Fruit fly (Drosophila melanogaster) whole organism, embryonic: ENCODE results near the gene Utx.

ENCODE experiments used
- B-H1 ChIP-seq: fragments of 200-800 bp; sonication (Bioruptor generic); IDR thresholded peaks from 3 replicates; pipeline ENCODE4 v1.3.6; 2022; ENCODE audit warnings: missing biosample characterization, missing genetic modification characterization
- Bdp1 ChIP-seq: fragments of 200-800 bp; sonication (Bioruptor generic); optimal IDR thresholded peaks from 3 replicates; lab custom pipeline; 2016; ENCODE audit warnings: missing biosample characterization, missing genetic modification characterization
- Bgb ChIP-seq: fragments of 200-800 bp; sonication (Bioruptor generic); IDR thresholded peaks from 2 replicates; pipeline ENCODE4 v1.3.6; 2022; ENCODE audit warnings: missing biosample characterization, missing genetic modification characterization; ENCODE audit not compliant: partially characterized antibody
- BtbVII ChIP-seq: fragments of 200-800 bp; sonication (Bioruptor generic); optimal IDR thresholded peaks from 3 replicates; lab custom pipeline; 2017; ENCODE audit warnings: missing biosample characterization, mild to moderate bottlenecking, missing genetic modification characterization
- CG10209 ChIP-seq: fragments of 200-800 bp; sonication (Bioruptor generic); optimal IDR thresholded peaks from 3 replicates; lab custom pipeline; 2017; ENCODE audit warnings: missing biosample characterization, mild to moderate bottlenecking, missing genetic modification characterization, missing genetic modification reagents
- CG11504 ChIP-seq: fragments of 200-800 bp; sonication (Bioruptor generic); optimal IDR thresholded peaks from 3 replicates; lab custom pipeline; 2019; ENCODE audit warnings: missing biosample characterization, mild to moderate bottlenecking, missing genetic modification characterization, moderate library complexity
- CG13775 ChIP-seq: fragments of 200-800 bp; sonication (Bioruptor generic); optimal IDR thresholded peaks from 3 replicates; lab custom pipeline; 2017; ENCODE audit warnings: missing biosample characterization, mild to moderate bottlenecking, missing genetic modification characterization
- CG14667 ChIP-seq: fragments of 200-800 bp; sonication (Bioruptor generic); IDR thresholded peaks from 2 replicates; pipeline ENCODE4 v1.3.6; 2022; ENCODE audit warnings: missing biosample characterization, missing genetic modification characterization
- CG15269 ChIP-seq: fragments of 200-800 bp; sonication (Bioruptor generic); optimal IDR thresholded peaks from 2 replicates; lab custom pipeline; 2018; ENCODE audit warnings: missing biosample characterization, mild to moderate bottlenecking, missing genetic modification characterization, moderate library complexity
- CG1647 ChIP-seq: fragments of 200-800 bp; sonication (Bioruptor generic); optimal IDR thresholded peaks from 3 replicates; lab custom pipeline; 2016; ENCODE audit warnings: missing biosample characterization, missing genetic modification characterization
- CG17802 ChIP-seq: fragments of 200-800 bp; sonication (Bioruptor generic); optimal IDR thresholded peaks from 2 replicates; lab custom pipeline; 2018; ENCODE audit warnings: missing biosample characterization, mild to moderate bottlenecking, missing genetic modification characterization, moderate library complexity
- CG2129 ChIP-seq: fragments of 200-800 bp; sonication (Bioruptor generic); IDR thresholded peaks from 2 replicates; pipeline ENCODE4 v1.3.6; 2022; ENCODE audit warnings: missing biosample characterization, missing genetic modification characterization; ENCODE audit not compliant: partially characterized antibody
- CG32772 ChIP-seq: fragments of 200-800 bp; sonication (Bioruptor generic); IDR thresholded peaks from 2 replicates; pipeline ENCODE4 v1.3.6; 2022; ENCODE audit warnings: missing biosample characterization, missing genetic modification characterization
- CG34224 ChIP-seq: fragments of 200-800 bp; sonication (Bioruptor generic); IDR thresholded peaks from 3 replicates; pipeline ENCODE4 v1.3.6; 2022; ENCODE audit warnings: missing biosample characterization, missing genetic modification characterization; ENCODE audit not compliant: partially characterized antibody
- CG34422 ChIP-seq: fragments of 200-800 bp; sonication (Bioruptor generic); IDR thresholded peaks from 3 replicates; pipeline ENCODE4 v1.3.6; 2022; ENCODE audit warnings: missing biosample characterization, missing genetic modification characterization
- CG4730 ChIP-seq: fragments of 200-800 bp; sonication (Bioruptor generic); IDR thresholded peaks from 2 replicates; pipeline ENCODE4 v1.3.6; 2022; ENCODE audit warnings: missing biosample characterization, missing genetic modification characterization
- CG4820 ChIP-seq: fragments of 200-800 bp; sonication (Bioruptor generic); optimal IDR thresholded peaks from 3 replicates; lab custom pipeline; 2016; ENCODE audit warnings: missing biosample characterization, missing genetic modification characterization
- CG7357 ChIP-seq: fragments of 200-800 bp; sonication (Bioruptor generic); IDR thresholded peaks from 3 replicates; pipeline ENCODE4 v1.3.6; 2022; ENCODE audit warnings: missing biosample characterization, missing genetic modification characterization
- CG8924 ChIP-seq: fragments of 200-800 bp; optimal IDR thresholded peaks from 3 replicates; lab custom pipeline; 2019; ENCODE audit warnings: missing biosample characterization, mild to moderate bottlenecking, missing genetic modification characterization, moderate library complexity
- H15 ChIP-seq: fragments of 200-800 bp; sonication (Bioruptor generic); IDR thresholded peaks from 3 replicates; pipeline ENCODE4 v1.3.6; 2022; ENCODE audit warnings: missing biosample characterization, missing genetic modification characterization
- HLH4C ChIP-seq: fragments of 200-800 bp; sonication (Bioruptor generic); IDR thresholded peaks from 3 replicates; pipeline ENCODE4 v1.3.6; 2022; ENCODE audit warnings: missing biosample characterization, missing genetic modification characterization; ENCODE audit not compliant: partially characterized antibody
- HLHmδ ChIP-seq: fragments of 200-800 bp; sonication (Bioruptor generic); optimal IDR thresholded peaks from 2 replicates; lab custom pipeline; 2018; ENCODE audit warnings: missing biosample characterization, mild to moderate bottlenecking, missing genetic modification characterization, moderate library complexity
- HmgD ChIP-seq: fragments of 200-800 bp; sonication (Bioruptor generic); optimal IDR thresholded peaks from 3 replicates; lab custom pipeline; 2016; ENCODE audit warnings: missing biosample characterization, missing genetic modification characterization
- MTF-1 ChIP-seq: fragments of 200-800 bp; sonication (Bioruptor generic); optimal IDR thresholded peaks from 2 replicates; lab custom pipeline; 2018; ENCODE audit warnings: missing biosample characterization, mild to moderate bottlenecking, missing genetic modification characterization, borderline replicate concordance
- Max ChIP-seq: fragments of 200-800 bp; sonication (Bioruptor generic); optimal IDR thresholded peaks from 2 replicates; lab custom pipeline; 2016; ENCODE audit warnings: missing biosample characterization, mild to moderate bottlenecking, missing genetic modification characterization
- Meics ChIP-seq: fragments of 200-800 bp; sonication (Bioruptor generic); optimal IDR thresholded peaks from 2 replicates; lab custom pipeline; 2017; ENCODE audit warnings: missing biosample characterization, mild to moderate bottlenecking, missing genetic modification characterization
- Pdp1 ChIP-seq, 2 experiments: fragments of 200-800 bp; sonication (Bioruptor generic); optimal IDR thresholded peaks; 3 replicates each; lab custom pipeline; 2016; ENCODE audit warnings: missing biosample characterization in 2 of 2, missing genetic modification characterization in 2 of 2, mild to moderate bottlenecking in 1 of 2, moderate library complexity in 1 of 2
- Ravus ChIP-seq: fragments of 200-800 bp; sonication (Bioruptor generic); IDR thresholded peaks from 2 replicates; pipeline ENCODE4 v1.3.6; 2022; ENCODE audit warnings: missing biosample characterization, missing genetic modification characterization
- Sox100B ChIP-seq: fragments of 200-800 bp; sonication (Bioruptor generic); optimal IDR thresholded peaks from 3 replicates; lab custom pipeline; 2018; ENCODE audit warnings: missing biosample characterization, mild to moderate bottlenecking, missing genetic modification characterization
- TFAM ChIP-seq: fragments of 200-800 bp; sonication (Bioruptor generic); optimal IDR thresholded peaks from 2 replicates; lab custom pipeline; 2017; ENCODE audit warnings: missing biosample characterization, missing genetic modification characterization, inconsistent platforms
- ap ChIP-seq: fragments of 200-800 bp; sonication (Bioruptor generic); IDR thresholded peaks from 2 replicates; pipeline ENCODE4 v1.3.6; 2022; ENCODE audit warnings: missing biosample characterization, missing genetic modification characterization
- cad ChIP-seq: fragments of >200 bp; optimal IDR thresholded peaks from 2 replicates; lab custom pipeline; 2017; ENCODE audit warnings: missing biosample characterization, missing genetic modification characterization
- cwo ChIP-seq: fragments of 200-800 bp; sonication (Bioruptor generic); optimal IDR thresholded peaks from 3 replicates; lab custom pipeline; 2017; ENCODE audit warnings: missing biosample characterization, missing genetic modification characterization, mild to moderate bottlenecking, moderate library complexity, missing genetic modification reagents
- danr ChIP-seq: fragments of 200-800 bp; sonication (Bioruptor generic); IDR thresholded peaks from 2 replicates; pipeline ENCODE4 v1.3.6; 2022; ENCODE audit warnings: missing biosample characterization, missing genetic modification characterization
- fu2 ChIP-seq: fragments of 200-800 bp; sonication (Bioruptor generic); optimal IDR thresholded peaks from 2 replicates; lab custom pipeline; 2016; ENCODE audit warnings: missing biosample characterization, missing genetic modification characterization
- gcm ChIP-seq: fragments of 200-800 bp; sonication (Bioruptor generic); optimal IDR thresholded peaks from 2 replicates; lab custom pipeline; 2019; ENCODE audit warnings: missing biosample characterization, mild to moderate bottlenecking, missing genetic modification characterization, moderate library complexity
- grau ChIP-seq: fragments of 200-800 bp; optimal IDR thresholded peaks from 3 replicates; lab custom pipeline; 2019; ENCODE audit warnings: missing biosample characterization, mild to moderate bottlenecking, missing genetic modification characterization, moderate library complexity
- h ChIP-seq: fragments of >200 bp; optimal IDR thresholded peaks from 2 replicates; lab custom pipeline; 2017
- kay ChIP-seq: fragments of 200-800 bp; sonication (Bioruptor generic); optimal IDR thresholded peaks from 2 replicates; lab custom pipeline; 2016; ENCODE audit warnings: missing biosample characterization, missing genetic modification characterization
- luna ChIP-seq: fragments of 200-800 bp; sonication (Bioruptor generic); optimal IDR thresholded peaks from 2 replicates; lab custom pipeline; 2016; ENCODE audit warnings: missing biosample characterization, missing genetic modification characterization
- mld ChIP-seq: fragments of 200-800 bp; sonication (Bioruptor generic); IDR thresholded peaks from 3 replicates; pipeline ENCODE4 v1.3.6; 2022; ENCODE audit warnings: missing biosample characterization, missing genetic modification characterization; ENCODE audit not compliant: partially characterized antibody
- onecut ChIP-seq: fragments of 200-800 bp; sonication (Bioruptor generic); IDR thresholded peaks from 2 replicates; pipeline ENCODE4 v1.3.6; 2022; ENCODE audit warnings: missing biosample characterization, missing genetic modification characterization
- pb ChIP-seq: fragments of 200-800 bp; sonication (Bioruptor generic); optimal IDR thresholded peaks from 3 replicates; lab custom pipeline; 2016; ENCODE audit warnings: missing biosample characterization, missing genetic modification characterization
- pfk ChIP-seq: fragments of 200-800 bp; sonication (Bioruptor generic); optimal IDR thresholded peaks from 2 replicates; lab custom pipeline; 2018; ENCODE audit warnings: missing biosample characterization, mild to moderate bottlenecking, missing genetic modification characterization, moderate library complexity
- sc ChIP-seq, 3 experiments: fragments of >200 bp in 2 of 3; fragments of 200-800 bp in 1 of 3; sonication (Bioruptor generic) in 1 of 3; optimal IDR thresholded peaks; 2 replicates in 2 of 3; 3 replicates in 1 of 3; lab custom pipeline; 2017; ENCODE audit warnings: mild to moderate bottlenecking in 1 of 3, missing biosample characterization in 1 of 3, missing genetic modification characterization in 1 of 3, missing genetic modification reagents in 1 of 3
- scrt ChIP-seq: fragments of 200-800 bp; sonication (Bioruptor generic); optimal IDR thresholded peaks from 2 replicates; lab custom pipeline; 2018; ENCODE audit warnings: missing biosample characterization, mild to moderate bottlenecking, missing genetic modification characterization, moderate library complexity
- slou ChIP-seq: fragments of 200-800 bp; sonication (Bioruptor generic); optimal IDR thresholded peaks from 3 replicates; lab custom pipeline; 2016; ENCODE audit warnings: missing biosample characterization, missing genetic modification characterization
- tna ChIP-seq: fragments of 200-800 bp; sonication (Bioruptor generic); IDR thresholded peaks from 2 replicates; pipeline ENCODE4 v1.3.6; 2022; ENCODE audit warnings: missing biosample characterization, missing genetic modification characterization; ENCODE audit not compliant: partially characterized antibody
- unpg ChIP-seq: fragments of 200-800 bp; sonication (Bioruptor generic); optimal IDR thresholded peaks from 3 replicates; lab custom pipeline; 2018; ENCODE audit warnings: missing biosample characterization, mild to moderate bottlenecking, missing genetic modification characterization, moderate library complexity
- zen2 ChIP-seq: fragments of 200-800 bp; sonication (Bioruptor generic); IDR thresholded peaks from 3 replicates; pipeline ENCODE4 v1.3.6; 2022; ENCODE audit warnings: missing biosample characterization, missing genetic modification characterization; ENCODE audit not compliant: partially characterized antibody

Gene Utx

dm6 chr2L:10303786-10304185 lies 25.2 kb upstream of the Utx start, which contains the start of gene nmd (continued):
- TF ChIP-seq CG14667 (GFP tag; lab: Robert Waterston, UW) (no peak), fu2 (GFP tag; lab: Kevin White, UChicago) (no peak), grau (tag; lab: Kevin White, UChicago) (peak; percentile 6), zen2 (no peak), H15 (GFP tag; lab: Robert Waterston, UW) (no peak), CG11504 (no peak), CG32772 (GFP tag; lab: Robert Waterston, UW) (no peak), TFAM (GFP tag; lab: Kevin White, UChicago) (no peak), luna (no peak), HLH4C (GFP tag; lab: Robert Waterston, UW) (no peak), slou (GFP tag; lab: Kevin White, UChicago) (no peak), cad (GFP tag; lab: Kevin White, UChicago) (no peak), CG34422 (GFP tag; lab: Robert Waterston, UW) (no peak), tna (peak; percentile 12; the same call in 1 of the 2 replicates), Sox100B (no peak), unpg (GFP tag; lab: Kevin White, UChicago) (no peak), Ravus (GFP tag; lab: Robert Waterston, UW) (no peak), mld (GFP tag; lab: Robert Waterston, UW) (no peak), CG4730 (GFP tag; lab: Robert Waterston, UW) (no peak), Meics (GFP tag; lab: Kevin White, UChicago) (no peak), MTF-1 (no peak), CG34224 (no peak), BtbVII (GFP tag; lab: Kevin White, UChicago) (no peak), gcm (GFP tag; lab: Kevin White, UChicago) (no peak), HmgD (GFP tag; lab: Kevin White, UChicago) (peak; percentile 34), danr (GFP tag; lab: Robert Waterston, UW) (no peak), onecut (GFP tag; lab: Robert Waterston, UW) (peak; percentile 32; the same call in 1 of the 2 replicates), CG4820 (GFP tag; lab: Kevin White, UChicago) (no peak), Pdp1 (GFP tag; optimal IDR thresholded peaks at IDR 0.05; lab: Kevin White, UChicago) (no peak), B-H1 (GFP tag; lab: Robert Waterston, UW) (no peak), CG7357 (GFP tag; lab: Robert Waterston, UW) (no peak), CG10209 (GFP tag; lab: Kevin White, UChicago) (no peak), CG17802 (tag; lab: Kevin White, UChicago) (no peak), sc (optimal IDR thresholded peaks at IDR 0.05; lab: Kevin White, UChicago) (no peak), sc (GFP tag; optimal IDR thresholded peaks at IDR 0.05; lab: Kevin White, UChicago) (no peak), Bgb (GFP tag; lab: Robert Waterston, UW) (peak; percentile 53; the same call in 1 of the 2 replicates), ap (no peak), CG1647 (no peak), cwo (GFP tag; lab: Kevin White, UChicago) (no peak), HLHmδ (GFP tag; lab: Kevin White, UChicago) (no peak), CG8924 (tag; lab: Kevin White, UChicago) (no peak), scrt (no peak), CG15269 (tag; lab: Kevin White, UChicago) (peak; percentile 6), pb (GFP tag; lab: Kevin White, UChicago) (no peak), Bdp1 (GFP tag; lab: Kevin White, UChicago) (no peak), h (lab: Kevin White, UChicago) (no peak), kay (GFP tag; lab: Kevin White, UChicago) (no peak), pfk (GFP tag; lab: Kevin White, UChicago) (peak; percentile 95), Max (GFP tag; lab: Kevin White, UChicago) (peak; percentile 51), CG13775 (GFP tag; lab: Kevin White, UChicago) (no peak), CG2129 (GFP tag; lab: Robert Waterston, UW) (no peak)
